Fruit fly (Drosophila melanogaster) whole organism, embryonic: Measurements from ENCODE around the gene puf.

Experiments used
- CG1024 ChIP-seq: fragments of 200-800 bp; sonication (Bioruptor generic); IDR thresholded peaks from 2 replicates; pipeline ENCODE4 v1.3.6; 2022; ENCODE audit warnings: missing biosample characterization, missing genetic modification characterization
- Gsc ChIP-seq: fragments of 200-800 bp; sonication (Bioruptor generic); IDR thresholded peaks from 2 replicates; pipeline ENCODE4 v1.3.6; 2022; ENCODE audit warnings: missing biosample characterization, missing genetic modification characterization
- ase ChIP-seq: fragments of 200-800 bp; sonication (Bioruptor generic); IDR thresholded peaks from 3 replicates; pipeline ENCODE4 v1.3.6; 2022; ENCODE audit warnings: missing biosample characterization, missing genetic modification characterization
- fru ChIP-seq: fragments of >200 bp; optimal IDR thresholded peaks from 2 replicates; lab custom pipeline; 2017
- klu ChIP-seq: fragments of 200-800 bp; sonication (Bioruptor generic); IDR thresholded peaks from 2 replicates; pipeline ENCODE4 v1.3.6; 2022; ENCODE audit warnings: missing biosample characterization, missing genetic modification characterization
- pzg ChIP-seq: fragments of 200-800 bp; sonication (Bioruptor generic); optimal IDR thresholded peaks from 3 replicates; lab custom pipeline; 2018; ENCODE audit warnings: missing biosample characterization, mild to moderate bottlenecking, missing genetic modification characterization, moderate library complexity
- vnd ChIP-seq: fragments of 200-800 bp; sonication (Bioruptor generic); IDR thresholded peaks from 3 replicates; pipeline ENCODE4 v1.3.6; 2022; ENCODE audit warnings: missing biosample characterization, missing genetic modification characterization; ENCODE audit not compliant: partially characterized antibody
- wdn ChIP-seq: fragments of 200-800 bp; sonication (Bioruptor generic); IDR thresholded peaks from 2 replicates; pipeline ENCODE4 v1.3.6; 2022; ENCODE audit warnings: missing biosample characterization, missing genetic modification characterization

DNA sequence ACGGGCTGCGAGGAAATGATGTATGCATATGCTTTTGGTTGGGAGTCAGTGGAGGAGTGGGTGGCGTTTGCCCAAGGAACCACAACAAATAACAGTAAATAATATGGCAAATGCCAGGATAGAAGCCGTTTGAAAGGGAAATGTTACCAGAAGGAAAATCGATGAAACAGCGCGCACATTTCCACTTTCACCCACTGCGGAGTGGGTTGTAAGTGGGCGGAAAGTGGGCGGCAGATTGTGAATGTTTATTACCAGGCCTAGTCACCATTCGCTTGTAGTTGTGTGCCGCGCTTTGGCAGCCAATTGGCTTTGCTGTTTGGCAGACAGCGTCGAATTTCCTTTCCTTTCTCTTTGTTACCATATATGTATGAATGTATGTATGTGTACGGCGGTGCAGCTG is 21.8 kb upstream of the puf start:
- no peak for TF ChIP-seq Gsc (GFP tag; lab: Robert Waterston, UW)
- TF ChIP-seq CG1024 (GFP tag; lab: Robert Waterston, UW), result no peak
- no peak for TF ChIP-seq ase (GFP tag; lab: Robert Waterston, UW)
- no peak for TF ChIP-seq fru (lab: Kevin White, UChicago)
- TF ChIP-seq wdn (GFP tag; lab: Robert Waterston, UW), result no peak
- no peak for TF ChIP-seq vnd (GFP tag; lab: Robert Waterston, UW)
- no peak for TF ChIP-seq pzg (GFP tag; lab: Kevin White, UChicago)
- no peak for TF ChIP-seq klu (GFP tag; lab: Robert Waterston, UW)
